Fruit fly (Drosophila melanogaster): Measurements from ENCODE around the gene slmo.
A peak's percentile ranks its signal among the peaks of the same experiment; 100 is the strongest.

The slmo gene

dm6 chr2L:6048542-6048941 is at the start of gene slmo, which contains the start of gene CG34179:
slmo (minus strand) TSS chr2L:6048706.
CG34179 (minus strand) TSS chr2L:6048706.
- no peak for TF ChIP-seq noc (tag; optimal IDR thresholded peaks at IDR 0.05)

- TF ChIP-seq noc (tag; optimal IDR thresholded peaks at IDR 0.05) = no peak
Observed at dm6 chr2L:6092300-6092699, 43.8 kb upstream of the slmo start.

- TF ChIP-seq noc (tag; optimal IDR thresholded peaks at IDR 0.05) = no peak
Observed at dm6 chr2L:6090786-6091716, 42.5 kb upstream of the slmo start, which contains the start of gene CG45075. CG45075 (plus strand) TSS chr2L:6091412.

- peak; percentile 22 for TF ChIP-seq noc (tag; optimal IDR thresholded peaks at IDR 0.05)
Observed at dm6 chr2L:6090365-6090764, 41.9 kb upstream of the slmo start.

- TF ChIP-seq noc (tag; optimal IDR thresholded peaks at IDR 0.05) = no peak
Observed at dm6 chr2L:6089604-6090198, 41.2 kb upstream of the slmo start.

dm6 chr2L:6088371-6089365 is 40.2 kb upstream of the slmo start:
- peak; percentile 65 for TF ChIP-seq noc (tag; optimal IDR thresholded peaks at IDR 0.05)

dm6 chr2L:6087685-6088084 is 39.2 kb upstream of the slmo start:
- TF ChIP-seq noc (tag; optimal IDR thresholded peaks at IDR 0.05) = no peak

- no peak for TF ChIP-seq noc (tag; optimal IDR thresholded peaks at IDR 0.05)
Observed at dm6 chr2L:6086771-6087170, 38.3 kb upstream of the slmo start.

- TF ChIP-seq noc (tag; optimal IDR thresholded peaks at IDR 0.05) = peak; percentile 58
Observed at dm6 chr2L:6085733-6086317, 37.3 kb upstream of the slmo start.

- no peak for TF ChIP-seq noc (tag; optimal IDR thresholded peaks at IDR 0.05)
Observed at dm6 chr2L:6084694-6085093, 36.2 kb upstream of the slmo start.

- peak; percentile 54 for TF ChIP-seq noc (tag; optimal IDR thresholded peaks at IDR 0.05)
Observed at dm6 chr2L:6082936-6083627, 34.6 kb upstream of the slmo start.

- no peak for TF ChIP-seq noc (tag; optimal IDR thresholded peaks at IDR 0.05)
Observed at dm6 chr2L:6082157-6082645, 33.7 kb upstream of the slmo start, which contains the start of gene Kr-h1. Kr-h1 (plus strand) TSS chr2L:6082603.

dm6 chr2L:6081134-6081832 is 32.8 kb upstream of the slmo start:
- no peak for TF ChIP-seq noc (tag; optimal IDR thresholded peaks at IDR 0.05)

dm6 chr2L:6080329-6080728 is 31.8 kb upstream of the slmo start:
- no peak for TF ChIP-seq noc (tag; optimal IDR thresholded peaks at IDR 0.05)

All from whole organism, larva.